Fruit fly (Drosophila melanogaster): ENCODE results near the gene CG46412.

- TF ChIP-seq CG16779 (tag; optimal IDR thresholded peaks at IDR 0.05) = no peak
- TF ChIP-seq Eip75B (GFP tag; optimal IDR thresholded peaks at IDR 0.05) = no peak
- TF ChIP-seq CG11294 (GFP tag; IDR thresholded peaks at IDR 0.05) = no peak
- peak; percentile 10; the same call in 1 of the 3 replicates for TF ChIP-seq CG6163 (GFP tag; IDR thresholded peaks at IDR 0.05)
These were observed 20.1 kb downstream of the CG46412 start for dm6 chr3L:11543681-11544299.
